Fruit fly (Drosophila melanogaster) whole organism: ENCODE results near the gene CG16727.

ENCODE experiments used
- CG8478 ChIP-seq: fragments of >200 bp; optimal IDR thresholded peaks from 2 replicates; lab custom pipeline; 2018; ENCODE audit warnings: inconsistent platforms
- Dll ChIP-seq: fragments of >200 bp; optimal IDR thresholded peaks from 2 replicates; lab custom pipeline; 2017
- EcR ChIP-seq, 2 experiments: fragments of >200 bp; optimal IDR thresholded peaks; 2 replicates each; lab custom pipeline; 2017; ENCODE audit warnings: missing biosample characterization in 2 of 2, missing genetic modification characterization in 2 of 2, missing genetic modification reagents in 2 of 2
- pan ChIP-seq: fragments of >200 bp; optimal IDR thresholded peaks from 2 replicates; lab custom pipeline; 2017
- psq ChIP-seq: fragments of >200 bp; optimal IDR thresholded peaks from 2 replicates; lab custom pipeline; 2017
- usp ChIP-seq: fragments of >200 bp; optimal IDR thresholded peaks from 2 replicates; lab custom pipeline; 2017; ENCODE audit warnings: missing biosample characterization, missing genetic modification characterization, mixed read lengths

DNA sequence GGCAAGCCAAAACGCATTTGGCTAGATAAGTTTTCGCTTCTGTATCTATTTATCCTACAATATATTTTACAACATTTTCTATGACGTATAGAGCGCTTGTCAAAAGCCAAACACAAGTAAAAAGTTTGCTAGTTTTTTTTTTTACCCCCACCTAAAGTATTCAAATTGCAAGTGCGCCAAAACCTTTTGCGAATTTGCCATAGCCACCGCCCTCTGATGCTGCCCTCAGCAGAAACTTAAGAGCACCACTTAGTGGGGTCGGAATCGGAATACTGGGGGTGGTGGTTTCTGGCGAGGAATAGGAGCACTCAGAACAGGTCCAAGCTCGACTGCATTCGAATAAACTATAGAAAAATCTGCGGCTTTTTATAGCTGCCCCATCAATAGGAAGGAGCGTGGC lies 44.6 kb downstream of the CG16727 start, which contains the start of gene CG6184:
- TF ChIP-seq Dll (lab: Kevin White, UChicago), result no peak
- no peak for TF ChIP-seq pan (lab: Kevin White, UChicago)
- no peak for TF ChIP-seq psq (lab: Kevin White, UChicago)
- no peak for TF ChIP-seq CG8478
- no peak for TF ChIP-seq usp (GFP tag; lab: Kevin White, UChicago)
- no peak for TF ChIP-seq EcR (GFP tag; optimal IDR thresholded peaks at IDR 0.05; lab: Kevin White, UChicago)
